Worm (Caenorhabditis elegans): Measurements from ENCODE around the gene pro-2.

DNA sequence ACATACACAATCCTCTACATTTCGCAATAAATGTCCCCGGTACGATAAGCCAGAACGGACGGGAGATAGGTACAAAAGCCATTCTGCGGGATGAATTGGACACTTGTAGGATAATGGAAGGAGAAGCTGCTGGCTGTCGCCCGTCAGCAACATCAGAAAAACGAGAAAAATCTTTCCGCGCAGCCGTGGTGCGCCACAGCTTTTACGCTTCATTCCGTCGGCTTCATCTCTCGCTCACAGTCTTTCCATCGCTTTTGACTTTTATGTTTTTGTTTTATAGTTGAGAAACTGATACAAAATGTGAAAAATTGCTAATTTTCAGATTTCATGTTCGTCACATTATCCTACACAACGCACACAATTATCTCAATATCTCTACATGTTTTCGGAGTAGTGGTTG is 1.2 kb upstream of the pro-2 start, which contains the start of gene C07E3.10:
- TF ChIP-seq mep-1 (tag; optimal IDR thresholded peaks at IDR 0.05) (no peak), rnt-1 (tag; optimal IDR thresholded peaks at IDR 0.05) (no peak), nhr-11 (tag; optimal IDR thresholded peaks at IDR 0.05) (no peak), fkh-10 (GFP tag; optimal IDR thresholded peaks at IDR 0.05) (no peak), ceh-88 (GFP tag; IDR thresholded peaks at IDR 0.05) (no peak), mdl-1 (tag; optimal IDR thresholded peaks at IDR 0.05) (no peak), ztf-4 (tag; optimal IDR thresholded peaks at IDR 0.05) (no peak), unc-130 (tag; optimal IDR thresholded peaks at IDR 0.05) (no peak), nhr-77 (tag; optimal IDR thresholded peaks at IDR 0.05) (no peak)
